Worm (Caenorhabditis elegans) whole organism, L2 larva: ENCODE measurements around the gene cyk-1.

ENCODE experiments used
- C34F6.9 ChIP-seq: fragments of 150-350 bp; optimal IDR thresholded peaks from 2 replicates; lab custom pipeline; 2014; ENCODE audit warnings: missing biosample characterization, missing genetic modification characterization
- F13H6.1 ChIP-seq: sonication (generic microtip); optimal IDR thresholded peaks from 2 replicates; lab custom pipeline; 2016; ENCODE audit warnings: missing genetic modification characterization, missing compliant biosample characterization
- R02D3.7 ChIP-seq: fragments of 150-350 bp; optimal IDR thresholded peaks from 2 replicates; lab custom pipeline; 2014; ENCODE audit warnings: missing biosample characterization, missing genetic modification characterization
- Y55F3AM.14 ChIP-seq: fragments of 200-800 bp; sonication (Bioruptor generic); optimal IDR thresholded peaks from 2 replicates; lab custom pipeline; 2018; ENCODE audit warnings: mild to moderate bottlenecking, missing genetic modification characterization, missing compliant biosample characterization
- alr-1 ChIP-seq: fragments of 150-350 bp; optimal IDR thresholded peaks from 2 replicates; lab custom pipeline; 2014; ENCODE audit warnings: missing biosample characterization, missing genetic modification characterization
- ama-1 ChIP-seq: fragments of 150-350 bp; optimal IDR thresholded peaks from 2 replicates; lab custom pipeline; 2018; ENCODE audit warnings: inconsistent platforms
- blmp-1 ChIP-seq: sonication (generic microtip); optimal IDR thresholded peaks from 2 replicates; lab custom pipeline; 2017; ENCODE audit warnings: missing genetic modification characterization, mild to moderate bottlenecking, missing compliant biosample characterization, antibody characterized with exemption, moderate library complexity; ENCODE audit not compliant: insufficient read depth
- ceh-16 ChIP-seq: fragments of 150-350 bp; optimal IDR thresholded peaks from 2 replicates; lab custom pipeline; 2014; ENCODE audit warnings: missing biosample characterization, missing genetic modification characterization
- ceh-82 ChIP-seq: fragments of 150-350 bp; optimal IDR thresholded peaks from 2 replicates; lab custom pipeline; 2014; ENCODE audit warnings: missing biosample characterization, missing genetic modification characterization
- crh-2 ChIP-seq: sonication (generic microtip); optimal IDR thresholded peaks from 2 replicates; lab custom pipeline; 2017; ENCODE audit warnings: missing biosample characterization, missing genetic modification characterization
- dmd-4 ChIP-seq: sonication (generic microtip); optimal IDR thresholded peaks from 2 replicates; lab custom pipeline; 2017; ENCODE audit warnings: missing biosample characterization, missing genetic modification characterization
- elt-1 ChIP-seq: fragments of 150-350 bp; optimal IDR thresholded peaks from 2 replicates; lab custom pipeline; 2014; ENCODE audit warnings: missing biosample characterization, missing genetic modification characterization
- elt-3 ChIP-seq: sonication (generic microtip); optimal IDR thresholded peaks from 2 replicates; lab custom pipeline; 2017; ENCODE audit warnings: missing biosample characterization, missing genetic modification characterization
- fos-1 ChIP-seq: fragments of 150-350 bp; optimal IDR thresholded peaks from 2 replicates; lab custom pipeline; 2014; ENCODE audit warnings: missing biosample characterization, missing genetic modification characterization
- gmeb-1 ChIP-seq: fragments of 150-350 bp; optimal IDR thresholded peaks from 2 replicates; lab custom pipeline; 2014; ENCODE audit warnings: missing biosample characterization, missing genetic modification characterization
- lin-11 ChIP-seq: fragments of 150-350 bp; sonication (generic microtip); optimal IDR thresholded peaks from 2 replicates; lab custom pipeline; 2014; ENCODE audit warnings: missing biosample characterization, missing genetic modification characterization, inconsistent platforms, mixed read lengths
- lin-13 ChIP-seq: fragments of 150-350 bp; optimal IDR thresholded peaks from 2 replicates; lab custom pipeline; 2014; ENCODE audit warnings: missing biosample characterization, missing genetic modification reagents, missing genetic modification characterization
- lin-39 ChIP-seq: fragments of 150-350 bp; optimal IDR thresholded peaks from 2 replicates; lab custom pipeline; 2014; ENCODE audit warnings: missing biosample characterization, missing genetic modification reagents, missing genetic modification characterization
- mab-5 ChIP-seq: fragments of 150-350 bp; optimal IDR thresholded peaks from 2 replicates; lab custom pipeline; 2014; ENCODE audit warnings: missing biosample characterization, missing genetic modification characterization
- mdl-1 ChIP-seq, 2 experiments: fragments of 150-350 bp in 1 of 2; sonication (generic microtip) in 1 of 2; optimal IDR thresholded peaks; 2 replicates each; lab custom pipeline; 2017; ENCODE audit warnings: missing biosample characterization in 2 of 2, missing genetic modification characterization in 2 of 2
- nhr-10 ChIP-seq: sonication (generic microtip); optimal IDR thresholded peaks from 2 replicates; lab custom pipeline; 2017; ENCODE audit warnings: missing biosample characterization, missing genetic modification characterization
- nhr-11 ChIP-seq: fragments of 150-350 bp; optimal IDR thresholded peaks from 2 replicates; lab custom pipeline; 2014; ENCODE audit warnings: missing biosample characterization, missing genetic modification characterization
- nhr-129 ChIP-seq: fragments of 150-350 bp; optimal IDR thresholded peaks from 2 replicates; lab custom pipeline; 2014; ENCODE audit warnings: missing biosample characterization, missing genetic modification characterization
- nhr-21 ChIP-seq: fragments of 150-350 bp; optimal IDR thresholded peaks from 2 replicates; lab custom pipeline; 2014; ENCODE audit warnings: missing biosample characterization, missing genetic modification characterization
- nhr-23 ChIP-seq: fragments of 150-350 bp; optimal IDR thresholded peaks from 2 replicates; lab custom pipeline; 2014; ENCODE audit warnings: missing biosample characterization, missing genetic modification reagents, missing genetic modification characterization
- nhr-237 ChIP-seq: fragments of 150-350 bp; optimal IDR thresholded peaks from 2 replicates; lab custom pipeline; 2014; ENCODE audit warnings: missing biosample characterization, missing genetic modification characterization
- peb-1 ChIP-seq: fragments of 150-350 bp; optimal IDR thresholded peaks from 2 replicates; lab custom pipeline; 2014; ENCODE audit warnings: missing biosample characterization, missing genetic modification characterization
- sem-4 ChIP-seq: fragments of 150-350 bp; optimal IDR thresholded peaks from 2 replicates; lab custom pipeline; 2014; ENCODE audit warnings: missing biosample characterization, missing genetic modification reagents, missing genetic modification characterization
- skn-1 ChIP-seq: sonication (generic microtip); optimal IDR thresholded peaks from 2 replicates; lab custom pipeline; 2017; ENCODE audit warnings: missing biosample characterization, missing genetic modification characterization
- sma-3 ChIP-seq: sonication (generic microtip); optimal IDR thresholded peaks from 2 replicates; lab custom pipeline; 2016; ENCODE audit warnings: missing genetic modification reagents, missing genetic modification characterization, missing compliant biosample characterization
- sma-9 ChIP-seq, 2 experiments: fragments of 150-350 bp in 1 of 2; sonication (generic microtip) in 1 of 2; optimal IDR thresholded peaks; 2 replicates each; lab custom pipeline; 2014 to 2016; ENCODE audit warnings: missing genetic modification characterization in 2 of 2, mild to moderate bottlenecking in 1 of 2, missing biosample characterization in 1 of 2, missing compliant biosample characterization in 1 of 2, missing genetic modification reagents in 1 of 2, moderate library complexity in 1 of 2
- snpc-4 ChIP-seq: fragments of 150-350 bp; optimal IDR thresholded peaks from 2 replicates; lab custom pipeline; 2014; ENCODE audit warnings: missing biosample characterization, missing genetic modification characterization
- unc-39 ChIP-seq: fragments of 150-350 bp; optimal IDR thresholded peaks from 2 replicates; lab custom pipeline; 2014; ENCODE audit warnings: missing biosample characterization, missing genetic modification characterization
- unc-55 ChIP-seq: fragments of 150-350 bp; sonication (generic microtip); optimal IDR thresholded peaks from 3 replicates; lab custom pipeline; 2014; ENCODE audit warnings: missing biosample characterization, missing genetic modification reagents, missing genetic modification characterization
- unc-62 ChIP-seq: fragments of 150-350 bp; optimal IDR thresholded peaks from 2 replicates; lab custom pipeline; 2014; ENCODE audit warnings: missing biosample characterization, missing genetic modification reagents, missing genetic modification characterization
- zag-1 ChIP-seq: fragments of 150-350 bp; optimal IDR thresholded peaks from 2 replicates; lab custom pipeline; 2014; ENCODE audit warnings: missing biosample characterization, missing genetic modification characterization
- ztf-1 ChIP-seq: fragments of 200-800 bp; sonication (Bioruptor generic); conservative IDR thresholded peaks from 2 replicates; pipeline ENCODE4 v1.3.6; 2022; ENCODE audit warnings: missing genetic modification characterization, missing compliant biosample characterization
- ztf-11 ChIP-seq: sonication (generic microtip); optimal IDR thresholded peaks from 2 replicates; lab custom pipeline; 2017; ENCODE audit warnings: missing biosample characterization, missing genetic modification characterization

The cyk-1 gene

DNA sequence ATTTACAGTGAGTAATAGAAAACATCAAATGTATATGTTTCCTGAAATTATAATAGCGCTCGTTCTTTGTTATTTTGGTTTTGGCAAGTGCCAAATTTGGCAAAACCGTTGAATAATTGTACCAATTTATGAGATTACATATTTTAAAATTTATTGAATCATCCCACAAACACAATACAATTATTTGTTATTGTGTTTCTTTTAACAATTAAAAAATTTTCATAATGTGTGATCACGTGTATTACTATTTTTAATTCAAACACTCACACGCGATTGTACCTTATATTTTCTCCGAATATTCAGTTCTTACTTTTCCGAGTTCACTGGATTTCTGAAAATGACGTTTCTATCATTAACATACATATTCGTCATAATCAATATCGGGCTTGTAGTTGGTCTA lies 27.2 kb upstream of the cyk-1 start, which contains the start of gene R01H2.2:
Gene R01H2.2, plus strand, starts transcription at position 301 of the 400 bp plus-strand sequence.
- TF ChIP-seq ceh-82 (tag; lab: Kevin White, UChicago) (no peak), sma-9 (GFP tag; optimal IDR thresholded peaks at IDR 0.05; lab: Kevin White, UChicago) (no peak), sma-9 (tag; optimal IDR thresholded peaks at IDR 0.05; lab: Kevin White, UChicago) (no peak), ceh-16 (tag; lab: Kevin White, UChicago) (no peak), unc-62 (GFP tag; lab: Kevin White, UChicago) (no peak), nhr-237 (tag; lab: Kevin White, UChicago) (no peak), zag-1 (tag; lab: Kevin White, UChicago) (no peak), Y55F3AM.14 (GFP tag; lab: Kevin White, UChicago) (no peak), unc-55 (GFP tag; lab: Kevin White, UChicago) (no peak), ztf-11 (tag; lab: Kevin White, UChicago) (no peak), mab-5 (tag; lab: Kevin White, UChicago) (no peak), gmeb-1 (tag; lab: Kevin White, UChicago) (no peak), sma-3 (GFP tag; lab: Kevin White, UChicago) (no peak), nhr-21 (tag; lab: Kevin White, UChicago) (no peak)

DNA sequence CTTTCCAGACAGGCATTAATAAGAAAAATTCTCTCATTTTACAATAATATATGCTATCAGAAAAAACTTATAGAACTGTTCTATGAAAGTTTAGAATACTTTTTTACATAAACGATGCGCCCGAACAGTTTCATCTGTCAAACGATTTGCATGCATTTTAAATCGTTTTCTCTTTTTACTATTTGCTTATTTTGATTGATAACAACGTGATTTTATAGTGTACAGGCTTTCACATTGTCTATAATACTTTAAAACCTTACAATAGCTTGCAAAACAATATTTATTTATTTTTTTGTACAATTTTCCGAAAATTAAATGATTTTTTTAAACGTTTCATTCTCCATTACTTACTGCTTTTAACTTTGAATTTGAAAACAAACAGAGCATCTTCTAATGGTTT lies 16.6 kb upstream of the cyk-1 start, which contains the start of gene R01H2.7:
Gene R01H2.7, minus strand, starts transcription at position 101 of the 400 bp plus-strand sequence.
- no peak for TF ChIP-seq elt-1 (tag; lab: Kevin White, UChicago)
- TF ChIP-seq, all 48 proteins: peak for 0

DNA sequence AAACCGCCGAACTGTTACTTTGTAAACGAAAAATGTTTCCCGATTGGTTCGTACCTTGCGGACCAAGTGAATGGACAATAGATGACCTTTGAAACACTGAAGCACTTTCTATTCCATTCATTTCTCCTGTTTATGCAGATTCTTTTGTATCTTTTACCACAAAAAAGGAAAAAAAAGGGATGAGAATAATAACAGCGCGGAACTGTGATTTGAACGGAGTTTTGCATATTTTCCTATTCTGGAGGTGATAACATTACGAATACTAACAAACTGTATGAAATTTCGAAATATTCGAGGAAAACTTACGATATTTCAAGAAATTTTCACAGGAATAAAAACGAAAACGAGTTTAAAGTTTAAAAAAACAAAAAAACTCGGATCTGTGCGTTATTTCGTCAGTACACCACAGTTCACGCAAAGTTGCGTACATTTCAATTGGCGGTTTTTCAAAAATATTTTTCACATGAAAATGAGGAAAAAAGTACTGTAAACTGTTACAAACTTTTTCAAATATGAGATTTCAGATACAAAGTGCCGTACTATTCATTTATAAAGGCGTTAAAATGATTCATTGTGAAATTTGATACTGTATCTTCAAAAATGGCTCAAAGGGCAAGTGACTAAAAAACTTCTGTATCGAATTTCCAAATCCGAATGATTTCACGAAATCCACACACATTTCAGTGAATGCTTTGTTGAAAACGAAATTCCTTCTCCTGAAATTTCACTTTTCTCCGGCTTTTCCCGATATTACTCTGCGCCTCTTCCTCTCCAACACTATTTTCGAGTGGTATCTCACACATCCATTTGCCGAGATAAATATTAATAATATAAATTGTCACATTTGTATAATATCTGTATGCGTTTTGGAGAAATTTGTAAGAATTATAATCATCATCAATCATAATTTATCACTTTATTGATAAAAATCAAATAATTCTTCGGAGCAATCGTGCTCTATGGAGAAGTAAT lies 5.5 kb upstream of the cyk-1 start:
- no peak for TF ChIP-seq lin-39 (tag; lab: Kevin White, UChicago)
- TF ChIP-seq R02D3.7 (tag; lab: Kevin White, UChicago), result no peak
- no peak for TF ChIP-seq ztf-1 (GFP tag; lab: Robert Waterston, UW)
- TF ChIP-seq Y55F3AM.14 (GFP tag; lab: Kevin White, UChicago), result no peak
- no peak for TF ChIP-seq mdl-1 (tag; optimal IDR thresholded peaks at IDR 0.05; lab: Kevin White, UChicago)
- TF ChIP-seq snpc-4, result no peak
- TF ChIP-seq alr-1 (tag; lab: Kevin White, UChicago), result no peak
- no peak for TF ChIP-seq sma-9 (GFP tag; optimal IDR thresholded peaks at IDR 0.05; lab: Kevin White, UChicago)
- TF ChIP-seq sma-9 (tag; optimal IDR thresholded peaks at IDR 0.05; lab: Kevin White, UChicago), result no peak
- TF ChIP-seq peb-1 (tag; lab: Kevin White, UChicago), result no peak
- TF ChIP-seq blmp-1 (tag; lab: Kevin White, UChicago), result no peak
- no peak for TF ChIP-seq dmd-4

DNA sequence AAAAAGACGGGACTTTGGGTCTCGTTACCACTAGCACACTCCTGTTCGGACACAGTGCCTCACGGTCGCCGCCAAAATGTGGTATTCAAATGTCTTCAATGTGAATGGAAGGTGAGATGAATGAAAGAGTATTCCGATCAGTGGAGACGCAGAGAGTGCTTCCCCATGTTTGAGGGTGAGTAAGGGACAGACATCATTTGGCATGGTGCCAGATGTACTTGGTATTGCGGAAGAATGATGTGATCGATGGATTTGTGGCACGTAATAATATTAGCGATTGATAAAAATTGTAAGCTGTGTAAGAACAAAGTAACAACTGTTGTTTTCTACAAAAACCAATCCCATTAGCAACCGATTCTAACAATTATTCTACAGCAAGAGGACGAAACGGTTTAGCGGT lies 3.1 kb upstream of the cyk-1 start:
- peak; percentile 3 for TF ChIP-seq fos-1
- TF ChIP-seq blmp-1 (tag; lab: Kevin White, UChicago), result no peak

DNA sequence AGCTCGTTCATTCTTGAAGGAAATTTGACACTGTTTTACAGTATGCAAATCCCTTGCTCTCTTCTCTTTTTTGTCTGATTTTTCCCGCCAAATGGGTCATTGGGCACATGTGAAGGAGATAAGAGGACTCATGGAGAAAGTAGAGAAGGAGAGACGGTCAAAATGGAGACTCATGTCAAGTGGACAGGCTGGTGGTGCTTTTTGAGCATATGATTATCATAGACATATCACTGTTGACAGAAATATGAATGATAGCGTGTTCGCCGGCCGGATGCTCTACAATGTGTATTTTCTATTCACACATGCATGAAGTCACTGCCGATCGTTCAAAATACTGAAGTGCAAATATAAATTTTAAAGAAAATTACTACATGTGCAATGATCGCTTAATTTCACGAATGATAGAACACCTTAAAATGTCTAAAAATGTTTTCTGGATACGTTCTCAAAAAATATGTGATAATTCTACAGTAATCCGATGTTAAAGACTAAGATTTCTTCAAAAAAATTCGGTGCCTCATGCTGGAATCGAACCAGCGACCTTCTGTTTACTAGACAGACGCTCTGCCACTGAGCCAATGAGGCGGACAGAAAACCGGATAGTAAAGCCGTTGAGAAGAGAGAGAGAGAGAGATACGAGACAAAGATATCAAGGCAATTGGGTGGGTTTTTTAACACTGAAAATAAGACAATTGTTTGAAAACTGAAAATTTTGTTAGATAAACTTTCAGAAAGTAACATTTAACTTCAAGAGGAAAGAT lies 1.2 kb upstream of the cyk-1 start:
- TF ChIP-seq peb-1 (tag; lab: Kevin White, UChicago), result no peak
- TF ChIP-seq ama-1 (lab: Kevin White, UChicago), result no peak
- no peak for TF ChIP-seq fos-1
- TF ChIP-seq lin-13 (GFP tag; lab: Kevin White, UChicago), result peak; percentile 27
- no peak for TF ChIP-seq nhr-23 (tag; lab: Kevin White, UChicago)
- TF ChIP-seq nhr-129 (tag; lab: Kevin White, UChicago), result peak; percentile 62
- TF ChIP-seq alr-1 (tag; lab: Kevin White, UChicago), result no peak
- no peak for TF ChIP-seq lin-11
- no peak for TF ChIP-seq unc-39 (tag; lab: Kevin White, UChicago)
- TF ChIP-seq elt-3 (tag; lab: Kevin White, UChicago), result no peak
- TF ChIP-seq crh-2 (tag; lab: Kevin White, UChicago), result peak; percentile 43
- peak; percentile 38 for TF ChIP-seq F13H6.1
- peak; percentile 94 for TF ChIP-seq snpc-4
- peak; percentile 62 for TF ChIP-seq unc-55 (GFP tag; lab: Kevin White, UChicago)
- peak; percentile 18 for TF ChIP-seq sma-3 (GFP tag; lab: Kevin White, UChicago)
- peak; percentile 27 for TF ChIP-seq gmeb-1 (tag; lab: Kevin White, UChicago)
- no peak for TF ChIP-seq skn-1 (tag; lab: Kevin White, UChicago)
- no peak for TF ChIP-seq mdl-1 (tag; optimal IDR thresholded peaks at IDR 0.05; lab: Kevin White, UChicago)
- no peak for TF ChIP-seq R02D3.7 (tag; lab: Kevin White, UChicago)
- TF ChIP-seq nhr-11 (tag; lab: Kevin White, UChicago), result no peak
- no peak for TF ChIP-seq Y55F3AM.14 (GFP tag; lab: Kevin White, UChicago)
- no peak for TF ChIP-seq lin-39 (tag; lab: Kevin White, UChicago)
- no peak for TF ChIP-seq nhr-237 (tag; lab: Kevin White, UChicago)
- TF ChIP-seq nhr-10, result no peak
- TF ChIP-seq sem-4, result no peak
- peak; percentile 49 for TF ChIP-seq sma-9 (GFP tag; optimal IDR thresholded peaks at IDR 0.05; lab: Kevin White, UChicago)
- no peak for TF ChIP-seq sma-9 (tag; optimal IDR thresholded peaks at IDR 0.05; lab: Kevin White, UChicago)
- TF ChIP-seq mab-5 (tag; lab: Kevin White, UChicago), result no peak
- TF ChIP-seq C34F6.9 (tag; lab: Kevin White, UChicago), result peak; percentile 19
